Fruit fly (Drosophila melanogaster) whole organism, embryonic: ENCODE data around the gene kin17.

Experiments used
- Aef1 ChIP-seq: fragments of 200-800 bp; sonication (Bioruptor generic); IDR thresholded peaks from 3 replicates; pipeline ENCODE4 v1.3.6; 2022; ENCODE audit warnings: missing biosample characterization, missing genetic modification characterization
- B-H2 ChIP-seq: fragments of 200-800 bp; sonication (Bioruptor generic); optimal IDR thresholded peaks from 2 replicates; lab custom pipeline; 2018; ENCODE audit warnings: missing biosample characterization, mild to moderate bottlenecking, missing genetic modification characterization
- CG10267 ChIP-seq: fragments of 200-800 bp; sonication (Bioruptor generic); optimal IDR thresholded peaks from 2 replicates; lab custom pipeline; 2018; ENCODE audit warnings: missing biosample characterization, mild to moderate bottlenecking, missing genetic modification characterization, moderate library complexity
- CG10366 ChIP-seq: fragments of 200-800 bp; sonication (Bioruptor generic); IDR thresholded peaks from 2 replicates; pipeline ENCODE4 v1.3.6; 2022; ENCODE audit warnings: missing biosample characterization, missing genetic modification characterization
- CG10565 ChIP-seq: fragments of 200-800 bp; sonication (Bioruptor generic); optimal IDR thresholded peaks from 3 replicates; lab custom pipeline; 2016; ENCODE audit warnings: missing biosample characterization, mild to moderate bottlenecking, missing genetic modification characterization
- CG11456 ChIP-seq: fragments of 200-800 bp; sonication (Bioruptor generic); IDR thresholded peaks from 3 replicates; pipeline ENCODE4 v1.3.6; 2022; ENCODE audit warnings: missing biosample characterization, missing genetic modification characterization
- CG14441 ChIP-seq: fragments of 200-800 bp; sonication (Bioruptor generic); IDR thresholded peaks from 2 replicates; pipeline ENCODE4 v1.3.6; 2022; ENCODE audit warnings: missing biosample characterization, missing genetic modification characterization
- CG14710 ChIP-seq: fragments of 200-800 bp; sonication (Bioruptor generic); optimal IDR thresholded peaks from 3 replicates; lab custom pipeline; 2019; ENCODE audit warnings: missing biosample characterization, mild to moderate bottlenecking, missing genetic modification characterization, moderate library complexity
- CG14965 ChIP-seq: fragments of 200-800 bp; sonication (Bioruptor generic); optimal IDR thresholded peaks from 2 replicates; lab custom pipeline; 2016; ENCODE audit warnings: missing biosample characterization, missing genetic modification characterization, borderline replicate concordance
- CG15011 ChIP-seq: fragments of 200-800 bp; sonication (Bioruptor generic); optimal IDR thresholded peaks from 3 replicates; lab custom pipeline; 2018; ENCODE audit warnings: missing biosample characterization, mild to moderate bottlenecking, missing genetic modification characterization
- CG15601 ChIP-seq: fragments of 200-800 bp; sonication (Bioruptor generic); optimal IDR thresholded peaks from 3 replicates; lab custom pipeline; 2019; ENCODE audit warnings: missing biosample characterization, mild to moderate bottlenecking, missing genetic modification characterization, moderate library complexity
- CG18262 ChIP-seq: fragments of 200-800 bp; optimal IDR thresholded peaks from 3 replicates; lab custom pipeline; 2019; ENCODE audit warnings: missing biosample characterization, mild to moderate bottlenecking, missing genetic modification characterization, moderate library complexity
- CG1832 ChIP-seq: fragments of 200-800 bp; sonication (Bioruptor generic); optimal IDR thresholded peaks from 2 replicates; lab custom pipeline; 2017; ENCODE audit warnings: missing biosample characterization, mild to moderate bottlenecking, missing genetic modification characterization, inconsistent platforms
- CG2199 ChIP-seq: fragments of 200-800 bp; sonication (Bioruptor generic); IDR thresholded peaks from 3 replicates; pipeline ENCODE4 v1.3.6; 2022; ENCODE audit warnings: missing biosample characterization, missing genetic modification characterization
- CG2889 ChIP-seq: fragments of 200-800 bp; sonication (Bioruptor generic); IDR thresholded peaks from 3 replicates; pipeline ENCODE4 v1.3.6; 2022; ENCODE audit warnings: missing biosample characterization, missing genetic modification characterization
- CG31224 ChIP-seq: fragments of 200-800 bp; sonication (Bioruptor generic); IDR thresholded peaks from 2 replicates; pipeline ENCODE4 v1.3.6; 2022; ENCODE audit warnings: missing biosample characterization, missing genetic modification characterization
- CG6683 ChIP-seq: fragments of 200-800 bp; sonication (Bioruptor generic); optimal IDR thresholded peaks from 2 replicates; lab custom pipeline; 2017; ENCODE audit warnings: missing biosample characterization, mild to moderate bottlenecking, missing genetic modification characterization, missing genetic modification reagents
- CG8924 ChIP-seq: fragments of 200-800 bp; optimal IDR thresholded peaks from 3 replicates; lab custom pipeline; 2019; ENCODE audit warnings: missing biosample characterization, mild to moderate bottlenecking, missing genetic modification characterization, moderate library complexity
- D19B ChIP-seq: fragments of 200-800 bp; sonication (Bioruptor generic); optimal IDR thresholded peaks from 2 replicates; lab custom pipeline; 2017; ENCODE audit warnings: missing biosample characterization, mild to moderate bottlenecking, missing genetic modification characterization
- Ets65A ChIP-seq: fragments of 200-800 bp; sonication (Bioruptor generic); peaks from one replicate; lab custom pipeline; 2016; ENCODE audit warnings: missing biosample characterization, missing genetic modification characterization
- HLH4C ChIP-seq: fragments of 200-800 bp; sonication (Bioruptor generic); IDR thresholded peaks from 3 replicates; pipeline ENCODE4 v1.3.6; 2022; ENCODE audit warnings: missing biosample characterization, missing genetic modification characterization; ENCODE audit not compliant: partially characterized antibody
- Lhr ChIP-seq: fragments of 200-800 bp; sonication (Bioruptor generic); optimal IDR thresholded peaks from 3 replicates; lab custom pipeline; 2017; ENCODE audit warnings: mild to moderate bottlenecking, missing biosample characterization, missing genetic modification reagents, missing genetic modification characterization
- Nf-YB ChIP-seq: fragments of 200-800 bp; sonication (Bioruptor generic); optimal IDR thresholded peaks from 3 replicates; lab custom pipeline; 2019; ENCODE audit warnings: missing biosample characterization, mild to moderate bottlenecking, missing genetic modification characterization, moderate library complexity
- Optix ChIP-seq: fragments of 200-800 bp; sonication (Bioruptor generic); IDR thresholded peaks from 3 replicates; pipeline ENCODE4 v1.3.6; 2022; ENCODE audit warnings: missing biosample characterization, missing genetic modification characterization
- Rfx ChIP-seq: fragments of 200-800 bp; sonication (Bioruptor generic); IDR thresholded peaks from 2 replicates; pipeline ENCODE4 v1.3.6; 2022; ENCODE audit warnings: missing biosample characterization, missing genetic modification characterization
- Spps ChIP-seq: fragments of 200-800 bp; sonication (Bioruptor generic); optimal IDR thresholded peaks from 2 replicates; lab custom pipeline; 2018; ENCODE audit warnings: missing biosample characterization, mild to moderate bottlenecking, missing genetic modification characterization
- Sry-δ ChIP-seq: fragments of 200-800 bp; sonication (Bioruptor generic); optimal IDR thresholded peaks from 2 replicates; lab custom pipeline; 2016; ENCODE audit warnings: missing biosample characterization, missing genetic modification characterization
- ase ChIP-seq: fragments of 200-800 bp; sonication (Bioruptor generic); IDR thresholded peaks from 3 replicates; pipeline ENCODE4 v1.3.6; 2022; ENCODE audit warnings: missing biosample characterization, missing genetic modification characterization
- bbx ChIP-seq: fragments of 200-800 bp; sonication (Bioruptor generic); IDR thresholded peaks from 2 replicates; pipeline ENCODE4 v1.3.6; 2022; ENCODE audit warnings: missing biosample characterization, missing genetic modification characterization; ENCODE audit not compliant: partially characterized antibody
- btn ChIP-seq: fragments of 200-800 bp; sonication (Bioruptor generic); optimal IDR thresholded peaks from 2 replicates; lab custom pipeline; 2016; ENCODE audit warnings: missing biosample characterization, missing genetic modification characterization
- exex ChIP-seq: fragments of 200-800 bp; sonication (Bioruptor generic); optimal IDR thresholded peaks from 4 replicates; lab custom pipeline; 2018; ENCODE audit warnings: missing biosample characterization, mild to moderate bottlenecking, missing genetic modification characterization, moderate library complexity
- gem ChIP-seq: fragments of 200-800 bp; sonication (Bioruptor generic); optimal IDR thresholded peaks from 2 replicates; lab custom pipeline; 2019; ENCODE audit warnings: missing biosample characterization, mild to moderate bottlenecking, missing genetic modification characterization, moderate library complexity
- hkb ChIP-seq, 2 experiments: fragments of 200-800 bp in 1 of 2; fragments of >200 bp in 1 of 2; sonication (Bioruptor generic) in 1 of 2; IDR thresholded peaks in 1 of 2; optimal IDR thresholded peaks in 1 of 2; 2 replicates each; pipeline versions ENCODE4 v1.3.6 to Lab custom; 2017 to 2022; ENCODE audit warnings: missing biosample characterization in 1 of 2, missing genetic modification characterization in 1 of 2
- pho ChIP-seq: fragments of 200-800 bp; sonication (Bioruptor generic); optimal IDR thresholded peaks from 2 replicates; lab custom pipeline; 2016; ENCODE audit warnings: missing biosample characterization, missing genetic modification characterization
- row ChIP-seq: fragments of 200-800 bp; sonication (Bioruptor generic); IDR thresholded peaks from 3 replicates; pipeline ENCODE4 v1.3.6; 2022; ENCODE audit warnings: missing biosample characterization, missing genetic modification characterization
- sc ChIP-seq, 3 experiments: fragments of >200 bp in 2 of 3; fragments of 200-800 bp in 1 of 3; sonication (Bioruptor generic) in 1 of 3; optimal IDR thresholded peaks; 2 replicates in 2 of 3; 3 replicates in 1 of 3; lab custom pipeline; 2017; ENCODE audit warnings: mild to moderate bottlenecking in 1 of 3, missing biosample characterization in 1 of 3, missing genetic modification characterization in 1 of 3, missing genetic modification reagents in 1 of 3
- sens ChIP-seq: fragments of 200-800 bp; sonication (Bioruptor generic); peaks from one replicate; lab custom pipeline; 2016; ENCODE audit warnings: missing biosample characterization, missing genetic modification characterization
- shn ChIP-seq: fragments of 200-800 bp; sonication (Bioruptor generic); optimal IDR thresholded peaks from 3 replicates; lab custom pipeline; 2016; ENCODE audit warnings: missing biosample characterization, missing genetic modification characterization
- sim ChIP-seq: fragments of 200-800 bp; sonication (Bioruptor generic); IDR thresholded peaks from 2 replicates; pipeline ENCODE4 v1.3.6; 2022; ENCODE audit warnings: missing biosample characterization, missing genetic modification characterization
- trem ChIP-seq: fragments of 200-800 bp; optimal IDR thresholded peaks from 3 replicates; lab custom pipeline; 2019; ENCODE audit warnings: missing biosample characterization, mild to moderate bottlenecking, missing genetic modification characterization, moderate library complexity
- tx ChIP-seq: fragments of 200-800 bp; sonication (Bioruptor generic); optimal IDR thresholded peaks from 2 replicates; lab custom pipeline; 2016; ENCODE audit warnings: missing biosample characterization, missing genetic modification characterization
- unc-4 ChIP-seq: fragments of 200-800 bp; sonication (Bioruptor generic); IDR thresholded peaks from 2 replicates; pipeline ENCODE4 v1.3.6; 2022; ENCODE audit warnings: missing biosample characterization, missing genetic modification characterization; ENCODE audit not compliant: partially characterized antibody
- unpg ChIP-seq: fragments of 200-800 bp; sonication (Bioruptor generic); optimal IDR thresholded peaks from 3 replicates; lab custom pipeline; 2018; ENCODE audit warnings: missing biosample characterization, mild to moderate bottlenecking, missing genetic modification characterization, moderate library complexity
- usp ChIP-seq: fragments of >200 bp; optimal IDR thresholded peaks from 2 replicates; lab custom pipeline; 2017; ENCODE audit warnings: missing biosample characterization, missing genetic modification characterization
- vfl ChIP-seq: fragments of 200-800 bp; sonication (Bioruptor generic); optimal IDR thresholded peaks from 2 replicates; lab custom pipeline; 2016; ENCODE audit warnings: missing biosample characterization, missing genetic modification characterization
- wdn ChIP-seq: fragments of 200-800 bp; sonication (Bioruptor generic); IDR thresholded peaks from 2 replicates; pipeline ENCODE4 v1.3.6; 2022; ENCODE audit warnings: missing biosample characterization, missing genetic modification characterization
- wek ChIP-seq: fragments of 200-800 bp; sonication (Bioruptor generic); optimal IDR thresholded peaks from 3 replicates; lab custom pipeline; 2018; ENCODE audit warnings: missing biosample characterization, mild to moderate bottlenecking, missing genetic modification characterization, moderate library complexity

Gene kin17

DNA sequence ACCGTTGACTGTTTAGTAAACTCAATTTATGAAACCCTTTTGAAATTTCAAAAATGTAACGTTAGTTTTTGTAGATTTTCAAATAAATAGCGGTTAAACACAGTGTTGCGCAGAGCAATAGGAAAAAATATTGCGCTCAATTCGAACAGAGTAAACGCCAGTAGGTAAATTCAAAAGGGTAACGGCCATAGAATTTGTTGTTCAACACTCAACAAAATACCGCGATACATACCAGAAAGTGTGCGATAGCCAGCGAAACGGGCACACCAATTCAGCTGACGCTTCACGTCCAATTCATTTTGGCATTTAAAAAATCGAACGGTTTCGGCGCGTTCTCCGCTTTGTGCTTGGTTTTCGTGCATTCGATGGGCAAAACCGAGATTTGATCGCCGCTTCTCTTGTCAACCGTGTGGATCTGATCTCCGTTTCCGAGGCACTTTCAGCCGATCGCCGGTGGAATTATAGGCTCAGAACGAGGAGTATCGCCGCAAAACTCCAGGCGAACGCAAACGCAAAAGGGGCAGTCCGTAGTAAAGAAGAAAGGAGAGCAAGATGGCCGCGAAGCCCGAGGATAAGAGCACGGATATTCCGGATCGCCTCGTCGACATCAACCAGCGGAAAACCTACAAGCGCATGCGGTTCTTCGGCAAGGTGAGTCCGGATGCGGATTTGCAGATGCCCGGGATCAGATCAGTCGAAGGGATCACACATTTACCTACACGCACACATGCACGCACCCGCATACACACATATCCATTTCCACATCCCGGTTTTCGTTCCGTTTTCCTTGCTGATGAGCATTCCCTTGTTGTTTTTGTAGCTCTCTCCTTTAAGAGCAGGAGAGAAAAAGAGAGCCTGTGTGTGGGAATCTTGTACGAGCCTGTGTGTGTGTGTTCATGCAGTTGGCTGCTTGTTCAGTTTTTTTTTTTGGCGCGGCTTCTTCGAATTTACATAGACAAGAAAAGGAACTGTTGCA is 46.6 kb upstream of the kin17 start (continued):
- TF ChIP-seq trem (tag; lab: Kevin White, UChicago) (peak; percentile 81), Spps (tag; lab: Kevin White, UChicago) (no peak), CG6683 (GFP tag; lab: Kevin White, UChicago) (no peak), tx (peak; percentile 53), CG15601 (tag; lab: Kevin White, UChicago) (no peak), Rfx (GFP tag; lab: Robert Waterston, UW) (peak; percentile 77), btn (GFP tag; lab: Kevin White, UChicago) (no peak), CG15011 (GFP tag; lab: Kevin White, UChicago) (no peak), unpg (GFP tag; lab: Kevin White, UChicago) (no peak), CG10366 (no peak), ase (GFP tag; lab: Robert Waterston, UW) (no peak), Lhr (GFP tag; lab: Kevin White, UChicago) (peak; percentile 80), CG8924 (no peak), Optix (GFP tag; lab: Robert Waterston, UW) (no peak), gem (tag; lab: Kevin White, UChicago) (no peak), vfl (peak; percentile 55), bbx (GFP tag; lab: Robert Waterston, UW) (peak; percentile 89), Sry-δ (GFP tag; lab: Kevin White, UChicago) (peak; percentile 79), CG14965 (GFP tag; lab: Kevin White, UChicago) (no peak), Nf-YB (no peak), CG31224 (no peak), CG14710 (tag; lab: Kevin White, UChicago) (peak; percentile 80), B-H2 (GFP tag; lab: Kevin White, UChicago) (peak; percentile 50), usp (GFP tag; lab: Kevin White, UChicago) (no peak), shn (GFP tag; lab: Kevin White, UChicago) (peak; percentile 43), sens (peak; percentile 89), wek (GFP tag; lab: Kevin White, UChicago) (no peak), CG1832 (GFP tag; lab: Kevin White, UChicago) (no peak), CG2199 (GFP tag; lab: Robert Waterston, UW) (0 out of 3 replicates have a peak, but pooled peaks have one; percentile 41), CG10267 (tag; lab: Kevin White, UChicago) (peak; percentile 99), wdn (GFP tag; lab: Robert Waterston, UW) (peak; percentile 43; the same call in 1 of the 2 replicates), CG14441 (peak; percentile 30; the same call in 1 of the 2 replicates), CG2889 (GFP tag; lab: Robert Waterston, UW) (no peak), CG11456 (peak; percentile 72; the same call in 2 of the 3 replicates), CG10565 (no peak), sc (optimal IDR thresholded peaks at IDR 0.05; lab: Kevin White, UChicago) (no peak), sc (GFP tag; optimal IDR thresholded peaks at IDR 0.05; lab: Kevin White, UChicago) (no peak), unc-4 (GFP tag; lab: Robert Waterston, UW) (peak; percentile 85), CG18262 (tag; lab: Kevin White, UChicago) (no peak), HLH4C (GFP tag; lab: Robert Waterston, UW) (peak; percentile 71), row (GFP tag; lab: Robert Waterston, UW) (peak; percentile 49; the same call in 2 of the 3 replicates), pho (peak; percentile 61), D19B (no peak), sim (no peak), hkb (optimal IDR thresholded peaks at IDR 0.05; lab: Kevin White, UChicago) (no peak), hkb (GFP tag; IDR thresholded peaks at IDR 0.05; lab: Robert Waterston, UW) (no peak), exex (tag; lab: Kevin White, UChicago) (no peak), Ets65A (GFP tag; lab: Kevin White, UChicago) (peak; percentile 95), Aef1 (0 out of 3 replicates have a peak, but pooled peaks have one; percentile 31)
